Worm (Caenorhabditis elegans): Measurements from ENCODE around the gene C45B11.8.

DNA sequence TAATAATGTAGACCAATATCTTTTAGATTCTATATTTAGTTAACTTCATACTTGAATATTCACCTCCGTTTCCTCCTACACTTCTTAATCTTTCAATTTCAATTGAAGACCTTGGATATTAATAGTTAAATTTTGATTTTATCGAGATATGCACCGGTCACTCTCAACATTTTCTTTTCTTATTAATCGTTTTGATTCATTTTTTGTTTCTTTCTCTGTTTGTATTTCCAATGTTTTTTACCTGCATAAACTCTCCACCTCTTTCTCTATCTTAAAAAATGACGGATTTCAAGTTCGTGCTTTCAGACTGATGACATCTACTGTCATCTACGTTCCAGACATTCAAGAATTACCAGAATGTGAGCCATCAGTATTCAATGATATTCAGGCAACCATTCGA lies 48.8 kb upstream of the C45B11.8 start, which contains the start of gene frpr-9:
- TF ChIP-seq ceh-82 (tag; optimal IDR thresholded peaks at IDR 0.05) (no peak), nhr-11 (tag; optimal IDR thresholded peaks at IDR 0.05) (no peak), unc-30 (tag; optimal IDR thresholded peaks at IDR 0.05) (no peak), nhr-12 (tag; optimal IDR thresholded peaks at IDR 0.05) (no peak), sptf-1 (tag; optimal IDR thresholded peaks at IDR 0.05) (no peak), mep-1 (tag; optimal IDR thresholded peaks at IDR 0.05) (no peak), tbx-2 (tag; optimal IDR thresholded peaks at IDR 0.05) (no peak), aly-2 (tag; optimal IDR thresholded peaks at IDR 0.05) (no peak), hlh-17 (GFP tag; optimal IDR thresholded peaks at IDR 0.05; ENCODE audit: borderline replicate concordance) (no peak), lin-15B (tag; optimal IDR thresholded peaks at IDR 0.05) (no peak), elt-3 (tag; optimal IDR thresholded peaks at IDR 0.05) (no peak)

Data from whole organism, L1 larva.